Worm (Caenorhabditis elegans) whole organism, mixed stage, embryonic: ENCODE data around the gene ZK1320.11.

Experiments used
- ceh-83 ChIP-seq: fragments of 200-800 bp; sonication (Bioruptor generic); optimal IDR thresholded peaks from 2 replicates; lab custom pipeline; 2018; ENCODE audit warnings: mild to moderate bottlenecking, missing genetic modification characterization, missing compliant biosample characterization
- nhr-2 ChIP-seq: fragments of 150-350 bp; optimal IDR thresholded peaks from 2 replicates; lab custom pipeline; 2014; ENCODE audit warnings: missing biosample characterization, missing genetic modification characterization
- nhr-237 ChIP-seq: fragments of 150-350 bp; optimal IDR thresholded peaks from 2 replicates; lab custom pipeline; 2014; ENCODE audit warnings: missing biosample characterization, missing genetic modification characterization
- nhr-28 ChIP-seq: fragments of 150-350 bp; optimal IDR thresholded peaks from 2 replicates; lab custom pipeline; 2014; ENCODE audit warnings: missing biosample characterization, missing genetic modification characterization
- nhr-76 ChIP-seq: sonication (generic microtip); optimal IDR thresholded peaks from 2 replicates; lab custom pipeline; 2017; ENCODE audit warnings: missing biosample characterization, missing genetic modification characterization

DNA sequence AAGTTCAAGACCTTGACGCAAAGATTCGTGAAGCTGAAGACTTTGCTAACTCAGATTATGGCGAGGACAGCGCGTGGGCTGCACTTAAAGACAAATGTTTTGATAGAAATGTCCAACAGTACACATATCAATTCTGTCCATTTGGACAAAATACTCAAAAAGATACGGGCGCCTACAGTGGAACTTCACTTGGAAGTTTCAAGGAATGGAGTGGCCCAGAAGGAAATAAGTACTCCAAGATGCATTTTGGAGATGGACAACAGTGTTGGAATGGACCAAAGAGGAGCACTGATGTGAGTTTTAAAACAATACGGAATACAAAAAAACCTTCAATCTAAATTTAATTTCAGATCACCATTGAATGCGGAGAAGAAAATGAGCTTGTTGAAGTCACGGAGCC, 41.5 kb upstream of the ZK1320.11 start:
- TF ChIP-seq ceh-83 (GFP tag; lab: Kevin White, UChicago): no peak
- TF ChIP-seq nhr-76: no peak
- no peak for TF ChIP-seq nhr-2 (tag; lab: Kevin White, UChicago)
- TF ChIP-seq nhr-28 (tag; lab: Kevin White, UChicago): no peak
- TF ChIP-seq nhr-237 (tag; lab: Kevin White, UChicago): no peak
